Fruit fly (Drosophila melanogaster) whole organism, embryonic: ENCODE results near the gene cic.

Experiments
- Adf1 ChIP-seq: fragments of 200-800 bp; sonication (Bioruptor generic); IDR thresholded peaks from 2 replicates; pipeline ENCODE4 v1.3.6; 2022; ENCODE audit warnings: missing biosample characterization, missing genetic modification characterization
- Atf-2 ChIP-seq: fragments of 200-800 bp; sonication (Bioruptor generic); optimal IDR thresholded peaks from 2 replicates; lab custom pipeline; 2016; ENCODE audit warnings: missing biosample characterization, missing genetic modification characterization
- Atf3 ChIP-seq: fragments of 200-800 bp; sonication (Bioruptor generic); optimal IDR thresholded peaks from 3 replicates; lab custom pipeline; 2016; ENCODE audit warnings: missing biosample characterization, missing genetic modification characterization
- CG11696 ChIP-seq: fragments of 200-800 bp; sonication (Bioruptor generic); IDR thresholded peaks from 2 replicates; pipeline ENCODE4 v1.3.6; 2022; ENCODE audit warnings: missing biosample characterization, missing genetic modification characterization
- CG12219 ChIP-seq: fragments of 200-800 bp; sonication (Bioruptor generic); optimal IDR thresholded peaks from 3 replicates; lab custom pipeline; 2018; ENCODE audit warnings: missing biosample characterization, mild to moderate bottlenecking, missing genetic modification characterization
- CG1233 ChIP-seq: fragments of 200-800 bp; sonication (Bioruptor generic); optimal IDR thresholded peaks from 4 replicates; lab custom pipeline; 2018; ENCODE audit warnings: missing biosample characterization, mild to moderate bottlenecking, missing genetic modification characterization
- CG12659 ChIP-seq: fragments of 200-800 bp; sonication (Bioruptor generic); optimal IDR thresholded peaks from 3 replicates; lab custom pipeline; 2017; ENCODE audit warnings: mild to moderate bottlenecking, missing biosample characterization, missing genetic modification reagents, missing genetic modification characterization
- CG15269 ChIP-seq: fragments of 200-800 bp; sonication (Bioruptor generic); optimal IDR thresholded peaks from 2 replicates; lab custom pipeline; 2018; ENCODE audit warnings: missing biosample characterization, mild to moderate bottlenecking, missing genetic modification characterization, moderate library complexity
- CG15479 ChIP-seq: fragments of 200-800 bp; sonication (Bioruptor generic); optimal IDR thresholded peaks from 3 replicates; lab custom pipeline; 2019; ENCODE audit warnings: missing biosample characterization, mild to moderate bottlenecking, missing genetic modification characterization, moderate library complexity
- CG15696 ChIP-seq: fragments of 200-800 bp; sonication (Bioruptor generic); optimal IDR thresholded peaks from 2 replicates; lab custom pipeline; 2019; ENCODE audit warnings: missing biosample characterization, mild to moderate bottlenecking, missing genetic modification characterization, moderate library complexity
- CG1647 ChIP-seq: fragments of 200-800 bp; sonication (Bioruptor generic); optimal IDR thresholded peaks from 3 replicates; lab custom pipeline; 2016; ENCODE audit warnings: missing biosample characterization, missing genetic modification characterization
- CG16863 ChIP-seq: fragments of 200-800 bp; sonication (Bioruptor generic); optimal IDR thresholded peaks from 3 replicates; lab custom pipeline; 2016; ENCODE audit warnings: missing biosample characterization, missing genetic modification characterization
- CG17612 ChIP-seq: fragments of 200-800 bp; sonication (Bioruptor generic); IDR thresholded peaks from 2 replicates; pipeline ENCODE4 v1.3.6; 2022; ENCODE audit warnings: missing biosample characterization, missing genetic modification characterization
- CG1832 ChIP-seq: fragments of 200-800 bp; sonication (Bioruptor generic); optimal IDR thresholded peaks from 2 replicates; lab custom pipeline; 2017; ENCODE audit warnings: missing biosample characterization, mild to moderate bottlenecking, missing genetic modification characterization, inconsistent platforms
- CG3281 ChIP-seq: fragments of 200-800 bp; sonication (Bioruptor generic); optimal IDR thresholded peaks from 3 replicates; lab custom pipeline; 2017; ENCODE audit warnings: missing biosample characterization, mild to moderate bottlenecking, missing genetic modification characterization
- CG3838 ChIP-seq: fragments of 200-800 bp; sonication (Bioruptor generic); optimal IDR thresholded peaks from 3 replicates; lab custom pipeline; 2016; ENCODE audit warnings: missing biosample characterization, missing genetic modification characterization
- CG43689 ChIP-seq: fragments of 200-800 bp; sonication (Bioruptor generic); IDR thresholded peaks from 2 replicates; pipeline ENCODE4 v1.3.6; 2022; ENCODE audit warnings: missing biosample characterization, missing genetic modification characterization
- CG5180 ChIP-seq: fragments of 200-800 bp; sonication (Bioruptor generic); optimal IDR thresholded peaks from 3 replicates; lab custom pipeline; 2017; ENCODE audit warnings: missing biosample characterization, missing genetic modification characterization, mild to moderate bottlenecking, moderate library complexity, missing genetic modification reagents
- CG6689 ChIP-seq: fragments of 200-800 bp; sonication (Bioruptor generic); IDR thresholded peaks from 2 replicates; pipeline ENCODE4 v1.3.6; 2022; ENCODE audit warnings: missing biosample characterization, missing genetic modification characterization
- CG6765 ChIP-seq: fragments of 200-800 bp; sonication (Bioruptor generic); optimal IDR thresholded peaks from 3 replicates; lab custom pipeline; 2017; ENCODE audit warnings: missing biosample characterization, mild to moderate bottlenecking, missing genetic modification characterization
- CG7271 ChIP-seq: fragments of 200-800 bp; sonication (Bioruptor generic); optimal IDR thresholded peaks from 2 replicates; lab custom pipeline; 2018; ENCODE audit warnings: missing biosample characterization, mild to moderate bottlenecking, missing genetic modification characterization, moderate library complexity
- CG7745 ChIP-seq: fragments of 200-800 bp; sonication (Bioruptor generic); optimal IDR thresholded peaks from 2 replicates; lab custom pipeline; 2018; ENCODE audit warnings: missing biosample characterization, mild to moderate bottlenecking, missing genetic modification characterization, moderate library complexity
- CG9876 ChIP-seq: fragments of 200-800 bp; sonication (Bioruptor generic); optimal IDR thresholded peaks from 2 replicates; lab custom pipeline; 2016; ENCODE audit warnings: missing biosample characterization, missing genetic modification characterization
- CG9932 ChIP-seq: fragments of 200-800 bp; sonication (Bioruptor generic); IDR thresholded peaks from 2 replicates; pipeline ENCODE4 v1.3.6; 2022; ENCODE audit warnings: missing biosample characterization, missing genetic modification characterization
- Dfd ChIP-seq, 2 experiments: fragments of >200 bp; optimal IDR thresholded peaks; 2 replicates each; lab custom pipeline; 2017; ENCODE audit warnings: missing biosample characterization in 2 of 2, missing genetic modification characterization in 2 of 2
- E2f1 ChIP-seq: fragments of 200-800 bp; sonication (Bioruptor generic); IDR thresholded peaks from 2 replicates; pipeline ENCODE4 v1.3.6; 2022; ENCODE audit warnings: missing biosample characterization, missing genetic modification characterization
- GATAe ChIP-seq: fragments of 200-800 bp; sonication (Bioruptor generic); conservative IDR thresholded peaks from 2 replicates; pipeline ENCODE4 v1.3.6; 2022; ENCODE audit warnings: missing biosample characterization, missing genetic modification characterization
- Hr78 ChIP-seq, 2 experiments: fragments of 200-800 bp in 1 of 2; fragments of >200 bp in 1 of 2; sonication (Bioruptor generic) in 1 of 2; optimal IDR thresholded peaks; 2 replicates each; lab custom pipeline; 2017 to 2019; ENCODE audit warnings: missing biosample characterization in 2 of 2, missing genetic modification characterization in 2 of 2, mild to moderate bottlenecking in 1 of 2, moderate library complexity in 1 of 2
- Mrtf ChIP-seq: fragments of 200-800 bp; sonication (Bioruptor generic); IDR thresholded peaks from 3 replicates; pipeline ENCODE4 v1.3.6; 2022; ENCODE audit warnings: missing biosample characterization, missing genetic modification characterization
- Sin3A ChIP-seq: fragments of >200 bp; optimal IDR thresholded peaks from 2 replicates; lab custom pipeline; 2018
- Sox102F ChIP-seq: fragments of 200-800 bp; sonication (Bioruptor generic); optimal IDR thresholded peaks from 2 replicates; lab custom pipeline; 2018; ENCODE audit warnings: missing biosample characterization, mild to moderate bottlenecking, missing genetic modification characterization, moderate library complexity
- ac ChIP-seq: fragments of 200-800 bp; sonication (Bioruptor generic); optimal IDR thresholded peaks from 3 replicates; lab custom pipeline; 2017; ENCODE audit warnings: missing biosample characterization, mild to moderate bottlenecking, missing genetic modification characterization
- az2 ChIP-seq: fragments of 200-800 bp; sonication (Bioruptor generic); optimal IDR thresholded peaks from 3 replicates; lab custom pipeline; 2016; ENCODE audit warnings: missing biosample characterization, missing genetic modification characterization
- cad ChIP-seq: fragments of >200 bp; optimal IDR thresholded peaks from 2 replicates; lab custom pipeline; 2017; ENCODE audit warnings: missing biosample characterization, missing genetic modification characterization
- dysf ChIP-seq: fragments of 200-800 bp; sonication (Bioruptor generic); IDR thresholded peaks from 3 replicates; pipeline ENCODE4 v1.3.6; 2022; ENCODE audit warnings: missing biosample characterization, missing genetic modification characterization
- ems ChIP-seq: fragments of 200-800 bp; sonication (Bioruptor generic); optimal IDR thresholded peaks from 3 replicates; lab custom pipeline; 2016; ENCODE audit warnings: missing biosample characterization, missing genetic modification characterization
- eyg ChIP-seq: fragments of 200-800 bp; sonication (Bioruptor generic); optimal IDR thresholded peaks from 3 replicates; lab custom pipeline; 2016; ENCODE audit warnings: missing biosample characterization, missing genetic modification characterization
- fd64A ChIP-seq: fragments of 200-800 bp; sonication (Bioruptor generic); optimal IDR thresholded peaks from 3 replicates; lab custom pipeline; 2018; ENCODE audit warnings: missing biosample characterization, mild to moderate bottlenecking, missing genetic modification characterization
- gsb-n ChIP-seq: fragments of 200-800 bp; sonication (Bioruptor generic); optimal IDR thresholded peaks from 3 replicates; lab custom pipeline; 2018; ENCODE audit warnings: missing biosample characterization, mild to moderate bottlenecking, missing genetic modification characterization
- ham ChIP-seq: fragments of 200-800 bp; sonication (Bioruptor generic); IDR thresholded peaks from 2 replicates; pipeline ENCODE4 v1.3.6; 2022; ENCODE audit warnings: missing biosample characterization, missing genetic modification characterization
- inv ChIP-seq: fragments of 200-800 bp; sonication (Bioruptor generic); IDR thresholded peaks from 2 replicates; pipeline ENCODE4 v1.3.6; 2022; ENCODE audit warnings: missing biosample characterization, missing genetic modification characterization; ENCODE audit not compliant: partially characterized antibody
- lov ChIP-seq, 2 experiments: fragments of 200-800 bp in 1 of 2; fragments of >200 bp in 1 of 2; sonication (Bioruptor generic) in 1 of 2; IDR thresholded peaks in 1 of 2; optimal IDR thresholded peaks in 1 of 2; 2 replicates in 1 of 2; 3 replicates in 1 of 2; pipeline versions ENCODE4 v1.3.6 to Lab custom; 2017 to 2022; ENCODE audit warnings: missing biosample characterization in 1 of 2, missing genetic modification characterization in 1 of 2
- pfk ChIP-seq: fragments of 200-800 bp; sonication (Bioruptor generic); optimal IDR thresholded peaks from 2 replicates; lab custom pipeline; 2018; ENCODE audit warnings: missing biosample characterization, mild to moderate bottlenecking, missing genetic modification characterization, moderate library complexity
- pum ChIP-seq: fragments of 200-800 bp; sonication (Bioruptor generic); optimal IDR thresholded peaks from 2 replicates; lab custom pipeline; 2016; ENCODE audit warnings: missing biosample characterization, missing genetic modification characterization
- pzg ChIP-seq: fragments of 200-800 bp; sonication (Bioruptor generic); optimal IDR thresholded peaks from 3 replicates; lab custom pipeline; 2018; ENCODE audit warnings: missing biosample characterization, mild to moderate bottlenecking, missing genetic modification characterization, moderate library complexity
- sim ChIP-seq: fragments of 200-800 bp; sonication (Bioruptor generic); IDR thresholded peaks from 2 replicates; pipeline ENCODE4 v1.3.6; 2022; ENCODE audit warnings: missing biosample characterization, missing genetic modification characterization
- sima ChIP-seq: fragments of 200-800 bp; sonication (Bioruptor generic); optimal IDR thresholded peaks from 2 replicates; lab custom pipeline; 2016; ENCODE audit warnings: missing biosample characterization, missing genetic modification characterization
- sob ChIP-seq: fragments of 200-800 bp; sonication (Bioruptor generic); IDR thresholded peaks from 2 replicates; pipeline ENCODE4 v1.3.6; 2022; ENCODE audit warnings: missing biosample characterization, missing genetic modification characterization
- wor ChIP-seq: fragments of 200-800 bp; sonication (Bioruptor generic); IDR thresholded peaks from 2 replicates; pipeline ENCODE4 v1.3.6; 2022; ENCODE audit warnings: missing biosample characterization, missing genetic modification characterization

Gene cic

DNA sequence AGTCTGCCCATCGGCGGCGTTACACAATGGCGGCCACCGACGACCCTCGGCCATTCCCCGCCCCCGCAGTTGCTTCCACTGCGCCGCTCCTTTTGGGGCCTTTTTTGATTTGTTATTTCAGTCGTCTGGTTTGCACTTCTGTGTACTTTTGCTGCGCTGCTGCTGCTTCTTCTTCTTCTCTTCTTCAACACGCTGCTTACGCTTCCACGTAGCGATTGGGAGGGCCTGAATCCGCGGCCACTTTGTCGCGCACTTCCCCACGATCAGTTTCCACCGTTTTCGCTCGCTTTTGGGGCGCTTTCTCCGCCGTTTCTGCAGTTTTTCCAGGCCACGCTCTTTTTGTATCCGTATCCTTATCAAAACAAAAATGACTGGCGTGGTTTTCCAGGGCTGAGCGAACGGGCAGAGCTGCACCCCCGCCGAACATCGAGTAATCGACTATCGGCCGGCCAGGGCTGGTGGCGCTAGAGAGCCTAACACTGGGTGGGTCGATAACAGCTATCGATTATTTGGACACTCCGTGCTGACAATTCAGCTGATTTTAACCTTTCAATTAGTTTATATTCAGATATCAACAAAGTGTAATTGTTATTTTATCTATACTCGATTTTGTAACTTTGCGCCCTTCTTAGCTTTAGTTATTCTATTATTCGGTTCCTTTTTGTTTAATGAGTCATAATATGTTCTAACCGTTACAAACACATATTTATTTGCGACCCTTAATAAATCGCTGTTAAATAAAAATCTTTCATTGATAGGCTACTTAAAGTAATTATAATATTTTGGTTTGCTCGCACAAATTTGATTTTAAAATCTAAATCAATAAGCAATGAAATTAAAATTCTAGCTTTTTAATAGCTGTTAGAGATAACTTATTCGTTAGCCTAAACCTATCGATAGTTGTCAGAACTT, 75.3 kb downstream of the cic start, which contains the start of the genes CG4360 and Sirt2 (continued):
- TF ChIP-seq pzg (GFP tag; lab: Kevin White, UChicago) (peak; percentile 92), CG9932 (GFP tag; lab: Robert Waterston, UW) (peak; percentile 84), sim (GFP tag; lab: Robert Waterston, UW) (no peak), sima (no peak), CG1647 (no peak), CG7745 (tag; lab: Kevin White, UChicago) (no peak), CG1832 (GFP tag; lab: Kevin White, UChicago) (no peak), lov (optimal IDR thresholded peaks at IDR 0.05; lab: Kevin White, UChicago) (no peak), lov (GFP tag; IDR thresholded peaks at IDR 0.05; lab: Robert Waterston, UW) (peak; percentile 56; the same call in 1 of the 3 replicates), Adf1 (peak; percentile 69), pfk (GFP tag; lab: Kevin White, UChicago) (no peak), az2 (peak; percentile 19), GATAe (GFP tag; lab: Robert Waterston, UW) (no peak), CG16863 (GFP tag; lab: Kevin White, UChicago) (no peak), CG15479 (GFP tag; lab: Kevin White, UChicago) (no peak), CG5180 (GFP tag; lab: Kevin White, UChicago) (no peak), CG17612 (GFP tag; lab: Robert Waterston, UW) (no peak), wor (GFP tag; lab: Robert Waterston, UW) (no peak), dysf (GFP tag; lab: Robert Waterston, UW) (peak; percentile 45; the same call in 1 of the 3 replicates), CG6689 (GFP tag; lab: Robert Waterston, UW) (no peak), CG11696 (GFP tag; lab: Robert Waterston, UW) (0 out of 2 replicates have a peak, but pooled peaks have one; percentile 31), Dfd (GFP tag; optimal IDR thresholded peaks at IDR 0.05; lab: Kevin White, UChicago) (no peak), Hr78 (GFP tag; optimal IDR thresholded peaks at IDR 0.05; lab: Kevin White, UChicago) (no peak), ems (peak; percentile 39), CG1233 (GFP tag; lab: Kevin White, UChicago) (peak; percentile 15), CG3838 (GFP tag; lab: Kevin White, UChicago) (peak; percentile 32), E2f1 (GFP tag; lab: Robert Waterston, UW) (peak; percentile 25; the same call in 1 of the 2 replicates), CG15696 (tag; lab: Kevin White, UChicago) (peak; percentile 6), CG7271 (tag; lab: Kevin White, UChicago) (no peak), CG3281 (GFP tag; lab: Kevin White, UChicago) (peak; percentile 49), Sox102F (GFP tag; lab: Kevin White, UChicago) (no peak), inv (peak; percentile 72), ham (GFP tag; lab: Robert Waterston, UW) (no peak), cad (no peak), Sin3A (lab: Kevin White, UChicago) (peak; percentile 55), Atf-2 (GFP tag; lab: Kevin White, UChicago) (peak; percentile 37), CG6765 (GFP tag; lab: Kevin White, UChicago) (no peak), fd64A (GFP tag; lab: Kevin White, UChicago) (no peak), eyg (GFP tag; lab: Kevin White, UChicago) (peak; percentile 22), CG43689 (GFP tag; lab: Robert Waterston, UW) (no peak), Mrtf (GFP tag; lab: Robert Waterston, UW) (0 out of 3 replicates have a peak, but pooled peaks have one; percentile 18), pum (GFP tag; lab: Kevin White, UChicago) (peak; percentile 58), CG12659 (peak; percentile 72), ac (GFP tag; lab: Kevin White, UChicago) (no peak), CG12219 (GFP tag; lab: Kevin White, UChicago) (no peak), CG9876 (peak; percentile 49), CG15269 (no peak), gsb-n (no peak), sob (GFP tag; lab: Robert Waterston, UW) (peak; percentile 58), Atf3 (GFP tag; lab: Kevin White, UChicago) (peak; percentile 38)
